Worm (Caenorhabditis elegans): Measurements from ENCODE around the gene C55C3.7.

C55C3.7 gene

DNA sequence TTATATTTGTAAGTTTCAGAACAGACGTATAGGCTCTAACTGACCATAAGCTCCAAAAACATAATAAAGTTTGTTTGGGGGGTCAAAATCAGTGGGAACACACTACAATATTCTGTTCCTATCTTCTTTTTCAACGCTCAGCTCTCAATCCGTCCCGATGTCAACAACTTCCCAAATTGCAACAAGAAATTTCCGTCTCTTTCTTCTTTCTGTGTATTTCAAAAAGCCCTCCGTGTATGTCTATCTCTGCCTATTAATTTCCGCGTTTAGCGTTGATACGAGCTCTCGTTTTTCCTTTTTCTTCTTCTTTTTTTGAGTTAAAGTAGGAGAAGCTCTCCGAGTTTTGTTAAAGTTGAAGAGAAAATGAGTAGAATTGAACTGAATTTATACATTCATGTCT, 41.2 kb upstream of the C55C3.7 start:
- TF ChIP-seq ztf-4 (tag; optimal IDR thresholded peaks at IDR 0.05) (no peak), unc-62 (GFP tag; optimal IDR thresholded peaks at IDR 0.05) (no peak), peb-1 (tag; optimal IDR thresholded peaks at IDR 0.05) (no peak), ceh-82 (tag; optimal IDR thresholded peaks at IDR 0.05) (no peak), nhr-237 (tag; optimal IDR thresholded peaks at IDR 0.05) (no peak), C34F6.9 (tag; optimal IDR thresholded peaks at IDR 0.05) (no peak), ceh-16 (tag; optimal IDR thresholded peaks at IDR 0.05) (no peak), elt-1 (tag; optimal IDR thresholded peaks at IDR 0.05) (no peak), ZK546.5 (tag; optimal IDR thresholded peaks at IDR 0.05) (no peak), nhr-77 (tag; optimal IDR thresholded peaks at IDR 0.05) (no peak), mbf-1 (tag; optimal IDR thresholded peaks at IDR 0.05) (no peak), zag-1 (tag; optimal IDR thresholded peaks at IDR 0.05) (no peak), F13H6.1 (tag; optimal IDR thresholded peaks at IDR 0.05) (no peak), skn-1 (tag; optimal IDR thresholded peaks at IDR 0.05) (no peak), snpc-4 (tag; optimal IDR thresholded peaks at IDR 0.05) (no peak)

DNA sequence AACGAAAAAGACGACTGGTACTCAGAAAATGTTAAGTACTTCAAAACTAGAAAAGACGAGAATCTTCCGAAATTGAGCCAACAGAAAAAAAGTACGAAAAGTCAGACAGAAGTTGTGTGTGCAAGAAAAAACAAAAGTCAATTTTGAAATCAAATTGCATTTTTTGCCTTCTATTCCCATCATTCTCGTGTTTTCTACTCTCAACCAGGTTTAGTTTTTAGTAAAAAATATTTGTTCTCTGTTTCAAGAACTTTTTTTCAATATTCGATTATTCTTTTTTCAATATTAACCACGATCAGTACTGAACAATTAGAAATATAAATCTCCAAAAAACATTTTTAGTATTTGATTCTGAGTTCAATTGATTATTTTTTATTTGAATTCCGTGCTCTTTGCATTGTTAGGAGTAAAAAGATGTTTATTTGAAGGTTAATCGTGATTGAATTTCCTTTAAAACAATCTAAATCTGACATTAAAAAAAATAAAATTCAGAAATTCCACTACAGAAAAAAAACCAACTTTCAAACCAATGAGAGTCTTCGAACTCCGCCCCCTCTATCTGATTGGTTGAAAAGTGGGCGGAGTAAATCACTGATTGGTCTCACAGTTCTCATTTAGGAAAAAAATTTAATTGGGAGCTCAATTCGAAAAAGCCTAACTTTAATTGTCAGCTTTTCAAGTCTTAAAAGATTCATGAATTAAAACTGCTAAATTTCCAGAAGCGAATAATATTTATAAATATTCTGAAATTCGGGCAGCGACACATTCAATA, 33.1 kb upstream of the C55C3.7 start:
- TF ChIP-seq nhr-21 (tag; optimal IDR thresholded peaks at IDR 0.05) (no peak), nhr-10 (tag; optimal IDR thresholded peaks at IDR 0.05) (no peak), ztf-11 (tag; optimal IDR thresholded peaks at IDR 0.05) (no peak), nhr-77 (tag; optimal IDR thresholded peaks at IDR 0.05) (no peak), sem-4 (tag; optimal IDR thresholded peaks at IDR 0.05) (no peak), Y55F3AM.14 (GFP tag; optimal IDR thresholded peaks at IDR 0.05) (no peak), ZK546.5 (tag; optimal IDR thresholded peaks at IDR 0.05) (no peak), ceh-82 (tag; optimal IDR thresholded peaks at IDR 0.05) (no peak), ztf-4 (tag; optimal IDR thresholded peaks at IDR 0.05) (no peak), zag-1 (tag; optimal IDR thresholded peaks at IDR 0.05) (no peak), unc-39 (tag; optimal IDR thresholded peaks at IDR 0.05) (no peak), lin-11 (tag; optimal IDR thresholded peaks at IDR 0.05) (no peak), nhr-11 (tag; optimal IDR thresholded peaks at IDR 0.05) (no peak), F13H6.1 (tag; optimal IDR thresholded peaks at IDR 0.05) (no peak), ama-1 (optimal IDR thresholded peaks at IDR 0.05) (no peak), nhr-129 (tag; optimal IDR thresholded peaks at IDR 0.05) (no peak), fos-1 (tag; optimal IDR thresholded peaks at IDR 0.05) (no peak), egl-27 (tag; optimal IDR thresholded peaks at IDR 0.05) (no peak)

DNA sequence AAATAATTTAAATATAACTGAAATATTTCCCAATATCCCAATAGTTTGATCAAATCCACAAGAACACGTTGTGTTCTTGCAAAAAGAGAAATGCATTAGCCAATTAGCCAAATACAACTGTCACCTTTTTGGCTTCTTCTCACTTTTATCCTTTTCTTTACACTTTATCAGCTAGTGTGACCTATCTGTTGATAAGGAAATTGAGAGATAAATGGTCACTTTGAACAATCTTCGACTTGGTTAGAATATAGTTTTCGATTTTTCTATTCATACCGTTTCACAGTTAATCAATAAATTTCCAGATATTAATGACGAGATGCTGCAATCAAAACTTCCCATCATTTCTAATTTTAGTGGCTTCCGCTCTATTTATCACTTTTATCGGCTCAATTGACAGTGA, 26.3 kb upstream of the C55C3.7 start, which contains the start of gene C55C3.1:
C55C3.1 (plus strand) TSS at position 301 of the 400 bp plus-strand sequence.
- TF ChIP-seq sma-3 (GFP tag; optimal IDR thresholded peaks at IDR 0.05), result no peak
- TF ChIP-seq nhr-25 (tag; optimal IDR thresholded peaks at IDR 0.05), result no peak
- no peak for TF ChIP-seq lin-13 (GFP tag; optimal IDR thresholded peaks at IDR 0.05)

DNA sequence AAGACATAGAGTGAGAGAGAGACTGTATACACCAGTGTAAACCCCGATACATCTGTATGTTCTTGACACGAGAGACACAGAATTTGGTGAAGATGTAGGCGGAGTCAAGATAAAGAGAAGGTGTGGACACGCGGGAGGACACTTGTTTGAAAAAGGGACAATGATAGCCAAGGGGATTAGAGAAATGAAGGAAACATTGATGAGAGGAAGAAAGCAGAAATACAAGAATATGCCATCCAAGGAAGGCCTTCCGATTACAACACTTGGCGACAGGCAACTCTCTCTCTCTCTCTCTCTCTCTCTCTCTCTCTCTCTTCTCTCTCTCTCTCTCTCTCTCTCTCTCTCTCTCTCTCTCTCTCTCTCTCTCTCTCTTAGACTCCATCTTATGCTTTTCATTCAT, 24.2 kb upstream of the C55C3.7 start:
- no peak for TF ChIP-seq nhr-237 (tag; optimal IDR thresholded peaks at IDR 0.05)
- no peak for TF ChIP-seq nhr-12 (tag; optimal IDR thresholded peaks at IDR 0.05)
- TF ChIP-seq nhr-77 (tag; optimal IDR thresholded peaks at IDR 0.05), result no peak
- peak; percentile 63 for TF ChIP-seq blmp-1 (tag; optimal IDR thresholded peaks at IDR 0.05; ENCODE audit: insufficient read depth)
- peak; percentile 69 for TF ChIP-seq nhr-21 (tag; optimal IDR thresholded peaks at IDR 0.05)
- peak; percentile 56 for TF ChIP-seq nhr-25 (tag; optimal IDR thresholded peaks at IDR 0.05)
- TF ChIP-seq ZK546.5 (tag; optimal IDR thresholded peaks at IDR 0.05), result no peak
- TF ChIP-seq peb-1 (tag; optimal IDR thresholded peaks at IDR 0.05), result no peak

DNA sequence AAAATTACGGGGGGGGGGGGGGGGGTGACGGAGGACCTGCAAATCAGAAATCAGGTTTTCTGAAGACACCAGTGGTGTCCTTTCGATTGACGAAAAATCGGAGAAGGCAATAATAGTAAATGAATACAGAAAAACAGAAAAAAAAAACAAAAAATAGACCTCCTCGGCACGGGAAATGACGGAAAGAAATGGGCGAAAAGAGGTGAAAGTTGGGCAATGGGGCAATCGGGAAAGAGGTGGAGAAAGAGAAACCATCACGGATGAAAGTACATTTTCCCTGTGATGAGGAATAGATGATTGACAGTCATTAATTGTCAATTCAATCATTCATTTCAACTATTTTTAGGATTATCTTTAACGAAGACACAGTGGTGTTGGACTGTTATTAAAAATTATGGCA, 21.5 kb upstream of the C55C3.7 start:
- TF ChIP-seq blmp-1 (tag; optimal IDR thresholded peaks at IDR 0.05; ENCODE audit: insufficient read depth) (peak; percentile 88), C34F6.9 (tag; optimal IDR thresholded peaks at IDR 0.05) (no peak), Y55F3AM.14 (GFP tag; optimal IDR thresholded peaks at IDR 0.05) (no peak)

DNA sequence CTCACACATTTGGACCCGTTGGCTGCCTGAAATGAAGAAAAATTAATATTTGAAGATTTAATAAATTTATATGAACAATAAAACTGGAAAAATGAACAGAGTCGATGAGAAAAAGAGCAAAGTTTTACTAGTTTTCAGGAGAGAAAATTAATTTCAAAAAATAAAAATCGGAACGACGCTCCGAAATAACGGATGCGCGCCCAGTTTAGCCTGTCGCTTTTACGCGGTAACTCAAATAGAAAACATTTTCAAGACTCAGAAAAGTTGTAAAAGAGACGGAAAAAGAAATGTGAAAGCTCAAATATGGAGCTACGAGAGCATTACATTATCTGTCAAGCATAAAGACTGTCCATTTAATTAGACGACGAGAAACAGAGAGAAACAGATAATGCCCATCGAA, 21.0 kb upstream of the C55C3.7 start, which contains the start of the genes C55C3.73 and perm-5:
C55C3.73 (minus strand) TSS at position 9 of the 400 bp plus-strand sequence.
perm-5 (minus strand) TSS at position 26 of the 400 bp plus-strand sequence.
- TF ChIP-seq nhr-10 (tag; optimal IDR thresholded peaks at IDR 0.05), result no peak
- TF ChIP-seq mab-5 (tag; optimal IDR thresholded peaks at IDR 0.05), result no peak
- no peak for TF ChIP-seq ztf-4 (tag; optimal IDR thresholded peaks at IDR 0.05)
- TF ChIP-seq sem-4 (tag; optimal IDR thresholded peaks at IDR 0.05), result no peak
- TF ChIP-seq nhr-237 (tag; optimal IDR thresholded peaks at IDR 0.05), result no peak
- TF ChIP-seq ama-1 (optimal IDR thresholded peaks at IDR 0.05), result no peak
- TF ChIP-seq F13H6.1 (tag; optimal IDR thresholded peaks at IDR 0.05), result no peak
- no peak for TF ChIP-seq unc-55 (GFP tag; optimal IDR thresholded peaks at IDR 0.05)
- TF ChIP-seq C34F6.9 (tag; optimal IDR thresholded peaks at IDR 0.05), result no peak
- no peak for TF ChIP-seq sma-3 (GFP tag; optimal IDR thresholded peaks at IDR 0.05)
- no peak for TF ChIP-seq alr-1 (tag; optimal IDR thresholded peaks at IDR 0.05)
- no peak for TF ChIP-seq nhr-6 (tag; optimal IDR thresholded peaks at IDR 0.05)
- TF ChIP-seq blmp-1 (tag; optimal IDR thresholded peaks at IDR 0.05; ENCODE audit: insufficient read depth), result no peak
- TF ChIP-seq lin-11 (tag; optimal IDR thresholded peaks at IDR 0.05), result no peak
- TF ChIP-seq nhr-25 (tag; optimal IDR thresholded peaks at IDR 0.05), result no peak
- TF ChIP-seq lsy-2 (tag; optimal IDR thresholded peaks at IDR 0.05), result no peak
- TF ChIP-seq nhr-129 (tag; optimal IDR thresholded peaks at IDR 0.05), result no peak
- TF ChIP-seq unc-62 (GFP tag; optimal IDR thresholded peaks at IDR 0.05), result no peak

All from whole organism, L2 larva.